Fruit fly (Drosophila melanogaster): ENCODE results near the gene CG4872.
A peak's percentile ranks its signal among the peaks of the same experiment; 100 is the strongest.

Gene CG4872

DNA sequence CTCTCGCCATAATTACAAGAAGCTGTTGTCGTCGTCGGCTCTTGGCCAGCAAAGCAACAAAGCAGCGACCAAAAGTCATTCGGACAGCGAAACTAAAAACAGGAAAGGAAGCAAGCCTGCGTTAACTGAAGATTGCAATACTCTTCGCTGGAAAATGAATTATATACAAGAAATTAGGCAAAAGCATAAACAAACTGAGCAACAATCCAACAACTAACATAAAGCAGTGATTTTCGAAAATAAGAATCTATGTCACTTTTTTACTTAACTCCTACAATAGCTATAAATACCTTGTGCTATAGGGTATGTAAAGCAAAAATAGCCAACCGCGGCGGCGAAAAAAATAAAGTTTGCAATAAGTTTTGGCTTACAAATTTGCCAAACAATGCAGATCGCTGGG, 9.3 kb upstream of the CG4872 start:
- TF ChIP-seq noc (tag; optimal IDR thresholded peaks at IDR 0.05): no peak

DNA sequence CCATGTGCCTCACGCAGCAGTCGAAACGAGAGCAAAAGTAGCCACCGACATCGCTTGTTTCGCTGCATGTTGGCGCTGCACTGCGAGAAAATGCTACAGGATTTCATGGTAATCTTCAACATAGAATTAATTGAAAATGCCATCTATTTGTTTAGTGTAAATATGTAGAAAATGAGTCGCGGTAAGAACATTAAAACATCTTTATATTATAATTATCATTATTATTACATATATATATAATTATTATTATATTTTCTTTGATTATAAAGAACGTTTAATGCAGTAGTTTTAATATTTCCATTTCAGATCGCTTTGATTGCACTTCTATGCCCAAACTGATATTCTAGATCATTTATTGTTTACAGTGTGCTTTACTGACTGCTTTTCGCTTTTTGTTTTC, 8.1 kb upstream of the CG4872 start:
- TF ChIP-seq noc (tag; optimal IDR thresholded peaks at IDR 0.05): no peak

DNA sequence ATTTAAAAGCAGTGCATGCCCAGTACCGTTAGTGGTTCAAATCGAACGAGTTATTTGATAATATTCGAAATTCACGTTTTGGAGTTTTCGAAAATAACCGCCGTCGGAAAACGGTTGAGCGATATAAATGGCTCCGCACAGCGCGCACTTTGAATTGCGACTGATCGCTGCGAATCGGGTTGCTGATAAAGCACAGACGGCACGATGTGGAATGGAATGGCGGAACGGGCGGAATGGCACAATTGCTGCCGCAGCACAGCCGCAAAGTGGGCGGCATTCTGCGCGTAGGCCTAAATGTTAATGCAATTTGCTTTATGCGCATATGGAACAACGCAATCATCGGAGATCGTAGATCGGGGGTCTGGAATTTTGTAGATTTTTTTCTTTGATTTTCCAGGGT, 6.5 kb upstream of the CG4872 start:
- TF ChIP-seq noc (tag; optimal IDR thresholded peaks at IDR 0.05): no peak

DNA sequence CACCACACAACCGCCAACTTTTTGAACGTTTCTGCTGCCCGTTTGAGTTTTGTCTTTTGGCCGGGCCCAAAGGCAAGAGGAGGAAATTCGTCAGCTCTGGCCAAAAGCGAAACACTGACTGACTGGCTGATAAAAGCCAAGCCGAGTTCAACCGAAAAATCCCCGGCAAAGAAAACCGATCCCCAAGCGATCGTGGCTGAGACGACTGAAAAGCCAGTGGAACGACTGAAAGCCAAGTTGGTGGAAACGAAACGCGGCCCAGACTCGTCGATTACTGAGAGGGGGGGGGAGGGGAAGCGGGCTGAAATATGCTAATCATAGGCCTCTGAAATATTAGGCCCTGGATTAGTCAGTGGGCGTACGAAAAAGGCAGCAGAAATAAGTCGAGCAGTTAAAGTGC, 4.7 kb upstream of the CG4872 start, which contains the start of gene CG13003:
Gene CG13003 (minus strand): TSS at position 120 of the 400 bp plus-strand sequence.
- no peak for TF ChIP-seq noc (tag; optimal IDR thresholded peaks at IDR 0.05)

DNA sequence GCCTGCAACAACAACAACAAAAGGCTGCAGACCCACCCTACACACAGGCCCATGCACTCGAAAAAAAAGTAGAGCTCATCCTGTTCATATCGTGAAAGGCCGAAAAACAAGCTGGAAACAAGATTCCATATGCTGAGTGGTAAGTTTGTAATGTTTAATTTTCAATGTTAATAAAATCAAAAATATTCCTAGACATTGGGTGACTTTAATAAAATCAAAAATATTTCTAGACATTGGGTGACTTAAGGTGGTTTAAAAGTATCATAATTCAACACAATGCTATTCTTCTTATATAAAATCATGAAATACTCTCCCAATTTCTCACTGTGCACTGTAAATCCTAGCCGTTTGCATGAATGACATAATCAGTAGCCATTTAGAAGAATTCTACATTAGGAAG, 1.1 kb upstream of the CG4872 start:
- no peak for TF ChIP-seq noc (tag; optimal IDR thresholded peaks at IDR 0.05)

DNA sequence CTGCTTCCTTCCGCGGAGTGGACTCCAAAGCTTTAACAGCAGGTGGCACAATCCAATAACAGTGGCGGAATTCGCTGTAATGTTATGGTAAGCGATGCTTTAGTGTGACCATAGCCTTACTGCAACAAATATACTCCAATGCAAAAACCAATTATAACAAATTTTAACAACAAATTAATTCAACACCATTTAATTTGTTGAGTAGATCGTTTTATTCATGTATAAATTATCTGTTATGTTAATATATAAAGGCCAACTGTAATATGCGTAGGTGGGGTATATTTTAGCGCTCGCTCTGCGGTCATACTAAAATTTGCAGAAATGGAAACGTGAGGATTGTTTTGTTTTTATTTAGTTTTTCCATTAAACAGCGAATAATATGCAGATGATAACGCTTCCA, 3.1 kb downstream of the CG4872 start, which contains the start of the genes Nprl2 and Polr3I:
Gene Nprl2 (minus strand): TSS at position 86 of the 400 bp plus-strand sequence.
Gene Polr3I (plus strand): TSS at position 302 of the 400 bp plus-strand sequence.
- no peak for TF ChIP-seq noc (tag; optimal IDR thresholded peaks at IDR 0.05)

DNA sequence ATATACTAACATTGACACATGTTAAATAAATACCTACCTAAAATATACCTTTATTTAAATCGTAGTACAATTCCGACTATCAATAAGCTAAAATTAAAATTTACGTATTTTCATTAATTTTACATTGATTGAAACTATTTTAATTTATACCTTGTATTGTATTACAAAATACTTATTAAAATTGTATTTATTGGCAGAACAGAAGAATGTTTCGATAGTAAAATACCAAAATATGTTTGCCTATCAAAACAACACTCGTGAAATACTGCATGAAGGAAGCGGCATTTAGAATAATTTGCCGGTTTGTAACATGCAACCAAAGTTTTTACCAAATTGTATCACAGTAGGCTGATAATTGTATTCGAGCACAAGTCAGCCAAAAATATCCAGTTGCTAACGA, 5.4 kb downstream of the CG4872 start, which contains the start of the genes DENR and CG4880:
Gene DENR (minus strand): TSS at position 10 of the 400 bp plus-strand sequence.
Gene CG4880 (plus strand): TSS at position 268 of the 400 bp plus-strand sequence.
- no peak for TF ChIP-seq noc (tag; optimal IDR thresholded peaks at IDR 0.05)

DNA sequence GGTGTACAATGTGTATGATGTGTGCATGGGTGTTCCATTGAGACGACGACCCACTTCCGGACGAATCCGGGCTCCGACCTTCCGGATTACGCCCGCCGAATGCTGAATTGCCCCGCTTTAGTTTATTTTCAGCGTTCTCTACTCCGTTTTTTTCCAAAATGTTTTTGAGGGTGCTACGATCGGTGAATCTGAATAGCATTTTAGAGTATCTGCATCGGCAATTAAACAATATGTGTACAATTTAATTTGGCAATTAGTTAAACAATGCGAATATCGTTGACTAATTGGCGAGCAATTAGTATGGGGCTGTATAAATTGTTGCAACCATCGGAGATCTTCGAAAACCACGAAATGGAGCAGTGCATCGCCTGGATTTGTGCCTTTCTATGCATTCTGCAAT, 8.4 kb downstream of the CG4872 start, which contains the start of gene CG13002:
Gene CG13002 (plus strand): TSS at position 301 of the 400 bp plus-strand sequence.
- TF ChIP-seq noc (tag; optimal IDR thresholded peaks at IDR 0.05): no peak

DNA sequence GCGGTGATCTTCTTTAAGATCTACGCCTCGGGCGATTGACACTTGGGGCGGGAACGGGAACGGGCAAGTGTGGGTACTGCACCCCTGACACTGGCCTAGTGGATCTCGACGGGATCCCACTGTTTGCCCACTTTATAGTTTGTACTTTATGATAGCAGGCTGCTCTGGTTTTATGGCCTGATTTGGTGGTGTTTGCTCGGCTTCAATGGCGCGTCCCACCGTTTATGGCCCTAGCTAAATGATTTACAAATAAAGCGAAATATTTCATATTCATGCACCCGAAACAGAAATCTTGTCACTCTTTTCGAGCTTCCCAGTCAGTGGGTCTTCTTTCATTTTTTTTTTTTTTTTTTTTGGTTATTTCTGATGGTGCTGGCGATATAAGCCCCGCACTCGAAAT, 9.5 kb downstream of the CG4872 start:
- peak; percentile 74 for TF ChIP-seq noc (tag; optimal IDR thresholded peaks at IDR 0.05)

DNA sequence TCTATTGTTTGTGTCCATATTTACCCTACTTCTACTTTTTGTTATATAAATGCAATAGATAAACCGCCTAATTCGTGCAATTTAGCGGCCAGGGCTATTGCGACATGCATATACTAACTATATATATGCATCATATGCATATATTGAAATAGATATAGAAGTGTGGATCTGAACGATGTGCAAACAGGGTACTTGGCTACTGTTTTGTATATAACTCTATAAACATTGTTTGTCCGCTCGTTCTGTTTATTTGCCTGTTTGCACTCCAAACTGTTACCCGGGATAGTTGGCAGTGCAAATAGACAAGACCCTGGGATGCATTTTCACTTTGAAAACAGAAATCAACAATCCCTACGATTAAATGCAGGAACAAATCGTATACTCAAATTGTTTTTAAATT, 11.9 kb downstream of the CG4872 start:
- TF ChIP-seq noc (tag; optimal IDR thresholded peaks at IDR 0.05): no peak

DNA sequence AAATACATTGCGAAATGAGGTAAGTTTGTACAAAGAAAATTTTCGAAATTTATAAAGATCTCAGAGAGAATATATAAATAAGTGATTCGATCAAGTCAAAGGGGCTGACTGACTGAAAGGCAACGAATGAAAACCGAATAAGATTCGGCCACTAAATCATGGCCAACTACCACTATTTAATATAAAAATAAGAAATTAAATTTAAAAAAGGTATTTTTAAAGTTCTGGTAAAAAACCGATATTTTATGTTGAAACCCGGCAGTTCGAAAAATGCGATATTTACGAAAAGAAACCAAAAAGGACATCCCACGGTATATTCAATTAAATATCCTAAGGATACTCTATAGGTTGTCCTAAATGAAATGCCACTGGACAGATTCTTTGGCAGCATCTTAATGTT, 15.9 kb downstream of the CG4872 start, which contains the start of gene CG33252:
Gene CG33252 (minus strand): TSS at position 101 of the 400 bp plus-strand sequence.
- TF ChIP-seq noc (tag; optimal IDR thresholded peaks at IDR 0.05): no peak

DNA sequence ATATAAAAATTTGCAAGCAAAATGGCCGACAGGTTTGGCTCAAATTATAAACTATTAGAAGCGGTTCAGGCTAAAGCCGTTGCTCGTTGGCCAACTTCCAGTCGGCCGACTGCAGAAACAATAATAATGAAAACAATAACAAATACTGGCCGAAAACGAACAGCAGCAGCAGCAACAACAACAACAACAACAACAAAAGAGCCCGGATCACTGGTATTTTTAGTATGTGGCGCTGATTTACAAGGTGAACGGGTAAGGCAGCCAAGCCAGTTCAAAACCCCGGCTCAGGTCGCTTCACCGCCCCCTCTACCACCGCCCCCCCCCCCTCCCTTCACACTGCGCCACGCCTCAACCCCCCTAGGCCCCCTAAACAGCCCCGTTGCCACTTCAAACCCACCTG, 19.1 kb downstream of the CG4872 start:
- TF ChIP-seq noc (tag; optimal IDR thresholded peaks at IDR 0.05): no peak

DNA sequence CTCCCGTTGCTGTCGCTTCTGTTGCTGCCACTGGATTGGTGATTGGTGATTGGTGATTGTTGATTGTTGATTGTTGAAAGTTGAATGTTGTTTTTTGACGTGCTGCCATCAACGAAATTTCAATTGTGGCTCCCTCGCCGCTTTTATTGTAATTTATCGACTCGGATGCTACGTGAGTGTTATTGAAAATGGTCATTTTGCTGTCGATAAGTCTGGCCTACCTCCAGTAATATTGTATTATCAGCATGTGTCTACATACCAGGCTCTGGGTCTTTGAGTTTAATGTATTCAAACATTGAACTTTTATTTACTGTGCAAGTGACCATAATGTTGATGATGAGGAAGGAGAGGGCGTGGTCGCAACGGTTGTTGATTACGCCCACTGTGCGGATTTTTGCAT, 21.3 kb downstream of the CG4872 start:
- TF ChIP-seq noc (tag; optimal IDR thresholded peaks at IDR 0.05): no peak

DNA sequence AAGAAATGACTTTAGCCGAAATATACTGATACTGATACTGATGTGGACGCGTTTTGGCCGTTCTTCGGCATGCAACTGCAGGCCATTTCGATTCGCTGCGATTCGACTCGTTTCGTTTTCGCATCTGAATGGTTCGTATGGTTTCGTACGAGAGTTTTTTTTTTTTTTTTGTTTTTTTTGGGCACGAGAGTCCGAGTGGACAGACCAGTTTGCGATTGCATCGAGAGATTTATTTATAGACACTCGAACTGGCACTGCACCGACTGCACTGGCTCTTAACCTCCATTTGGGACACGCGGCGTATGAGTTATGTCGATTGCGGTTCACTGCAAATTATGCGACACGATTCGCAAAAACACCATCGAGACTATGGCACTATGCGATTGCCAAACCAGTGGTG, 24.9 kb downstream of the CG4872 start:
- TF ChIP-seq noc (tag; optimal IDR thresholded peaks at IDR 0.05): no peak

DNA sequence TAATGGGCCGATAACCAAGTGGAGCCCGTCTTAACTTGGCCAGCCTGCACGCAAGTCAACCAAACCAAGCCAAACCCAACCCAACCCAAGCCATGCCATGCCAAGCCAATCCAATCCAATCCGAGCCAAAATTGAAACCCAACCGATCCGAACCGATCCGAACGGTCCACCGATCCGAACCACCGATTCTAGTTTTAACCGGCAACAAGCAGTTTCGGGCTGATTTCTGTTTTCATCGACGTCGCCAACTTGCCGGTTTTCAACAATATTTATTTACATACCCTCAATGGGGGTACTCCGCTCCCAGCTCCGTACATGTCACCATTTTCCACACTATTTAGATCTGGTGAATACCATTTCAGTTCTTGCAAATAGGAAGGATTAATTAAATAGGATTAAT, 25.9 kb downstream of the CG4872 start:
- no peak for TF ChIP-seq noc (tag; optimal IDR thresholded peaks at IDR 0.05)

DNA sequence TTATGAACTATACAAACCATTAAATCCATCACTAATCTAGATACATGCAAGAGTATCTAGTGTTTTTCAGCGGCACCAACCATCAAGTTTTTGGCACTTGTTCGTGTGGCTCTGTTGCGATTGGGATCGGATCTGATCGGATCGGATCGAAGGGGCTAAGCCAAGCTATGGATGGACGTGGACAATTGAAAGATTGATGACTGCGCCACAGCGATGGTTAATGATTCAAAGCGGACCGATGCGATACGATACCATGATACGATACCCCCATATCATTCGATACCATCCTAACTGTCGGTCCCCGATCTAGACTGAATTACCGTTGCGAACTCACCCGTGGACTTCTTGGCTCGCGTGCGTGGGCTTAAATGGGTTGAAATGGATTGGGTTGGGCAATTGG, 26.5 kb downstream of the CG4872 start:
- TF ChIP-seq noc (tag; optimal IDR thresholded peaks at IDR 0.05): no peak

DNA sequence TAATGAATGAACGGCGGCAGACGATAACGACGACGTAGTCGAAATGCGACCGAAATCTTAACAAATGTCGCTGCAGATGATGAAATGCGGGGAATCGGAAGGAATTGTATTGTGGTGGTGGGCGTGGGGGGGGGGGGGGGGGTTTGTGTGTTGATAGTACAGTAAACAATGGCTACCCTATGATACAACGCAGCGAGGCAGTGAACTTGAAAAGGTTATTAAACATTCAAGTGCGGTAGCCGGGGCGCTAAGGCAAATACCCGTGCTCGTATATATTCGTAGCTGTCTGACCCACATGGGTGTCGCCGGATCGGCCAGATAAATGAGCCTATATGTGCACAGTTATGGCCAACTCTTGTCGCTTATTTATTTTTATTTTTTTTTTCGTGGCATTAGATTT, 28.1 kb downstream of the CG4872 start:
- TF ChIP-seq noc (tag; optimal IDR thresholded peaks at IDR 0.05): no peak

DNA sequence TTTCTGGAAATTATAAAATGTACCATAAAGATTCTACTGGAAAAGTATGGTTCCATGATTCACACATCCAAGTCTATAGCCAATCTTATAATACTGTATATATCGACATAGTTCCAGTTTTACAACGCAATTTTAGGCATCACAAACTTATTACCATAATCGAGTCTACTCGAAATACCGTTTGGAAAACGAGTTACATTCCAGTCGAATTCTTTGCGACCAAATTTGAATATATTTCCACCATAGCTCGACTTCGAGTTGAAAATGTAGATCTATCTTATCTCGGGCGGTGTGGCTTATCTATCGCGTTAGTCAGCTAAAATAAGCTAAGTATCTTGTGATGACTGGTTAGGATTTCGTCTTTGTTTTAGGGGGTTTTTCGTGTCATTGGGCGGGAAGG, 28.7 kb downstream of the CG4872 start:
- TF ChIP-seq noc (tag; optimal IDR thresholded peaks at IDR 0.05): peak; percentile 18
